Fruit fly (Drosophila melanogaster): ENCODE data around the gene CG4338.

DNA sequence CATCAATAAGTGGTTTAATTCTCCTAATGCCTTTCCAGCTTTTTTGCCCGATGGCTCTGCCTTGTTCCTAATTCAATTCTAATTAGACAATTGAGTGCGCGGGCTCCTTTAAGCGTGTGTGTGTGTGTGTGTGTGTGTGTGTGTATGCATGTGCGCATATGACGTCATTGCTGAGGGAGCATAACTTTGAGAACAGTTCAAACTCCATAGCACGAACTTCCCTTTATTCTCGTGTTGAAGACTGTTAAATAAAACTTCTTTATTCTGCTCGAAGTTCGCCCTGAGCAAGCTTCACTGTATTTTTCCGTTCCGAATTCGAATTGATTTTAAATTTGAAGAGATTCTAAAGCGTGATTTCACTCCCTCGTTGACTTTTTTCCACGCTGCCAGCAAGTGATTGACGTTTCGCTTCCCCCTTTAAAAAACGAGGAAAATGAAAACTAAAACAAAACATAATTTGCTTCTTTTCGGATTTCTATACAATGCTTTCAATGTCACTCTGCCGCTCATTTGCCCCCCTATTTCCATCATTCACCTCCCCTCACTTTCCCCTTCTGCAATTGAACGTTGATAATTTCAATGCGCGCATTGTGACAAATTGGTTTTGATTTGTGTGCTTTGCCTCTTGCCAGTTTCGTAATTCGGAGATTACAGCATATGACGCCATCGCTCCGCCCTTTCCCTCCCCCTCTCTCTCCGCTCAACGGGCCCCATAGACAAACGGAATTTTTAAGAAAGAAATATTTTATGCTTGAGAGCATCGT is 17.1 kb downstream of the CG4338 start:
- TF ChIP-seq CG8478 (optimal IDR thresholded peaks at IDR 0.05) (no peak), CTCF (optimal IDR thresholded peaks at IDR 0.05) (no peak)

All from S2 (cell line).